Worm (Caenorhabditis elegans) whole organism, mixed stage, embryonic: ENCODE results near the gene C13C4.7.

Source experiments
- M03D4.4 ChIP-seq: sonication (generic microtip); optimal IDR thresholded peaks from 2 replicates; lab custom pipeline; 2017; ENCODE audit warnings: mild to moderate bottlenecking, missing genetic modification characterization, missing compliant biosample characterization
- bed-3 ChIP-seq: fragments of 200-800 bp; sonication (Bioruptor generic); optimal IDR thresholded peaks from 3 replicates; lab custom pipeline; 2018; ENCODE audit warnings: mild to moderate bottlenecking, missing genetic modification characterization, moderate library complexity, missing compliant biosample characterization
- blmp-1 ChIP-seq: fragments of 150-350 bp; optimal IDR thresholded peaks from 2 replicates; lab custom pipeline; 2014; ENCODE audit warnings: missing biosample characterization, missing genetic modification characterization
- ceh-39 ChIP-seq: fragments of 150-350 bp; optimal IDR thresholded peaks from 2 replicates; lab custom pipeline; 2014; ENCODE audit warnings: missing biosample characterization, missing genetic modification characterization
- ceh-43 ChIP-seq: fragments of 200-800 bp; sonication (Bioruptor generic); optimal IDR thresholded peaks from 2 replicates; lab custom pipeline; 2018; ENCODE audit warnings: mild to moderate bottlenecking, missing genetic modification characterization, moderate library complexity, missing compliant biosample characterization
- ceh-83 ChIP-seq: fragments of 200-800 bp; sonication (Bioruptor generic); optimal IDR thresholded peaks from 2 replicates; lab custom pipeline; 2018; ENCODE audit warnings: mild to moderate bottlenecking, missing genetic modification characterization, missing compliant biosample characterization
- ces-1 ChIP-seq: fragments of 150-350 bp; optimal IDR thresholded peaks from 2 replicates; lab custom pipeline; 2014; ENCODE audit warnings: missing biosample characterization, missing genetic modification reagents, missing genetic modification characterization
- cnd-1 ChIP-seq: fragments of 200-800 bp; sonication (Bioruptor generic); optimal IDR thresholded peaks from 2 replicates; lab custom pipeline; 2018; ENCODE audit warnings: mild to moderate bottlenecking, missing genetic modification characterization, missing compliant biosample characterization
- drap-1 ChIP-seq: fragments of 200-800 bp; sonication (Bioruptor generic); optimal IDR thresholded peaks from 3 replicates; lab custom pipeline; 2018; ENCODE audit warnings: mild to moderate bottlenecking, missing genetic modification characterization, missing compliant biosample characterization
- elt-1 ChIP-seq: sonication (generic microtip); optimal IDR thresholded peaks from 2 replicates; lab custom pipeline; 2017; ENCODE audit warnings: missing genetic modification characterization, mild to moderate bottlenecking, missing compliant biosample characterization, antibody characterized with exemption, moderate library complexity, borderline replicate concordance; ENCODE audit not compliant: insufficient read depth
- elt-3 ChIP-seq: fragments of 150-350 bp; optimal IDR thresholded peaks from 2 replicates; lab custom pipeline; 2014; ENCODE audit warnings: missing biosample characterization, missing genetic modification characterization
- flh-1 ChIP-seq: fragments of 200-800 bp; sonication (Bioruptor generic); optimal IDR thresholded peaks from 2 replicates; lab custom pipeline; 2018; ENCODE audit warnings: mild to moderate bottlenecking, missing genetic modification characterization, moderate library complexity, missing compliant biosample characterization
- ham-2 ChIP-seq: fragments of 200-800 bp; sonication (Bioruptor generic); optimal IDR thresholded peaks from 2 replicates; lab custom pipeline; 2018; ENCODE audit warnings: mild to moderate bottlenecking, missing genetic modification characterization, missing compliant biosample characterization
- hlh-1 ChIP-seq: fragments of 150-350 bp; optimal IDR thresholded peaks from 2 replicates; lab custom pipeline; 2014; ENCODE audit warnings: missing biosample characterization, missing genetic modification reagents, missing genetic modification characterization
- lin-32 ChIP-seq: fragments of 200-800 bp; sonication (Bioruptor generic); optimal IDR thresholded peaks from 2 replicates; lab custom pipeline; 2018; ENCODE audit warnings: mild to moderate bottlenecking, missing genetic modification characterization, missing compliant biosample characterization
- lsy-2 ChIP-seq: fragments of 150-350 bp; optimal IDR thresholded peaks from 2 replicates; lab custom pipeline; 2014; ENCODE audit warnings: missing biosample characterization, missing genetic modification characterization
- mab-5 ChIP-seq: fragments of 150-350 bp; optimal IDR thresholded peaks from 2 replicates; lab custom pipeline; 2014; ENCODE audit warnings: missing biosample characterization, missing genetic modification characterization
- mep-1 ChIP-seq: fragments of 150-350 bp; optimal IDR thresholded peaks from 2 replicates; lab custom pipeline; 2017; ENCODE audit warnings: missing biosample characterization, missing genetic modification reagents, missing genetic modification characterization, inconsistent platforms
- mls-2 ChIP-seq: sonication (generic microtip); optimal IDR thresholded peaks from 2 replicates; lab custom pipeline; 2016; ENCODE audit warnings: mild to moderate bottlenecking, missing genetic modification characterization, moderate library complexity, missing compliant biosample characterization
- nhr-12 ChIP-seq: fragments of 150-350 bp; optimal IDR thresholded peaks from 2 replicates; lab custom pipeline; 2014; ENCODE audit warnings: missing biosample characterization, missing genetic modification characterization
- nhr-2 ChIP-seq: fragments of 150-350 bp; optimal IDR thresholded peaks from 2 replicates; lab custom pipeline; 2014; ENCODE audit warnings: missing biosample characterization, missing genetic modification characterization
- nhr-237 ChIP-seq: fragments of 150-350 bp; optimal IDR thresholded peaks from 2 replicates; lab custom pipeline; 2014; ENCODE audit warnings: missing biosample characterization, missing genetic modification characterization
- nhr-28 ChIP-seq: fragments of 150-350 bp; optimal IDR thresholded peaks from 2 replicates; lab custom pipeline; 2014; ENCODE audit warnings: missing biosample characterization, missing genetic modification characterization
- nhr-76 ChIP-seq: sonication (generic microtip); optimal IDR thresholded peaks from 2 replicates; lab custom pipeline; 2017; ENCODE audit warnings: missing biosample characterization, missing genetic modification characterization
- pha-4 ChIP-seq: fragments of 150-350 bp; optimal IDR thresholded peaks from 2 replicates; lab custom pipeline; 2018; ENCODE audit warnings: missing biosample characterization, missing genetic modification reagents, missing genetic modification characterization
- sem-2 ChIP-seq: fragments of 200-800 bp; sonication (Bioruptor generic); optimal IDR thresholded peaks from 2 replicates; lab custom pipeline; 2018; ENCODE audit warnings: mild to moderate bottlenecking, missing genetic modification characterization, missing compliant biosample characterization
- snpc-4 ChIP-seq: fragments of 150-350 bp; optimal IDR thresholded peaks from 2 replicates; lab custom pipeline; 2014; ENCODE audit warnings: missing biosample characterization, missing genetic modification characterization
- sptf-1 ChIP-seq: sonication (generic microtip); optimal IDR thresholded peaks from 2 replicates; lab custom pipeline; 2017; ENCODE audit warnings: mild to moderate bottlenecking, missing genetic modification characterization, moderate library complexity, missing compliant biosample characterization
- tbx-8 ChIP-seq: fragments of 200-800 bp; sonication (Bioruptor generic); optimal IDR thresholded peaks from 2 replicates; lab custom pipeline; 2018; ENCODE audit warnings: mild to moderate bottlenecking, missing genetic modification characterization, moderate library complexity, missing compliant biosample characterization
- unc-39 ChIP-seq: fragments of 150-350 bp; optimal IDR thresholded peaks from 2 replicates; lab custom pipeline; 2014; ENCODE audit warnings: missing biosample characterization, missing genetic modification characterization
- unc-62 ChIP-seq: fragments of 150-350 bp; optimal IDR thresholded peaks from 2 replicates; lab custom pipeline; 2014; ENCODE audit warnings: missing biosample characterization, missing genetic modification reagents, missing genetic modification characterization
- zip-8 ChIP-seq: fragments of 150-350 bp; optimal IDR thresholded peaks from 2 replicates; lab custom pipeline; 2014; ENCODE audit warnings: missing biosample characterization, missing genetic modification characterization
- ztf-11 ChIP-seq: fragments of 150-350 bp; optimal IDR thresholded peaks from 2 replicates; lab custom pipeline; 2014; ENCODE audit warnings: missing biosample characterization, missing genetic modification characterization

C13C4.7 gene

DNA sequence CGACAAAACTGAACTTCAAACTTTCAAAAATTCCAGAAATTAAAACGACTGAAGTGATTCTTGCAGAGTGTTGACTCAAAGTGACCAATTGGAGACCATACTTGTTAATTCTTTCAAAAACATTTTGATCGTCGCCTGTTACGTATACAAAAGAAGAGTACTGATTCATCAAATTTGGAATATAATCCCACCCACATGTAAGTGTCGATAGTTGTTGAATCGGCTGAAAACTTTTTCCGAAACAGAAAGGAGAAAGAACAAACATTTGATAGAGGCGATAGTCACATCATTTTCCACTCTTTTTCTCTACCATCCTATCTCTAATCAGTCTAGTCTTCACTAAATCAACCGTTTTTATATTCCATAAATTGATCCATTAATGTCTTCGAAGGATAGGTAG, 16.4 kb downstream of the C13C4.7 start, which contains the start of gene nhr-153:
TSS of gene nhr-153 (plus strand) at position 301 of the 400 bp plus-strand sequence.
- no peak for TF ChIP-seq ceh-39 (tag; lab: Kevin White, UChicago)
- no peak for TF ChIP-seq cnd-1 (tag; lab: Kevin White, UChicago)
- TF ChIP-seq nhr-76, result no peak
- no peak for TF ChIP-seq mab-5
- no peak for TF ChIP-seq bed-3 (GFP tag; lab: Kevin White, UChicago)
- no peak for TF ChIP-seq pha-4
- TF ChIP-seq drap-1, result no peak
- TF ChIP-seq flh-1, result no peak
- no peak for TF ChIP-seq mls-2 (tag; lab: Kevin White, UChicago)
- no peak for TF ChIP-seq unc-62 (GFP tag; lab: Kevin White, UChicago)
- TF ChIP-seq hlh-1 (tag; lab: Kevin White, UChicago), result no peak
- no peak for TF ChIP-seq M03D4.4 (tag; lab: Kevin White, UChicago)
- no peak for TF ChIP-seq snpc-4 (tag; lab: Kevin White, UChicago)
- TF ChIP-seq ztf-11 (tag; lab: Kevin White, UChicago), result no peak
- TF ChIP-seq elt-1 (tag; lab: Kevin White, UChicago), result no peak
- no peak for TF ChIP-seq ceh-83 (GFP tag; lab: Kevin White, UChicago)
- no peak for TF ChIP-seq nhr-28 (tag; lab: Kevin White, UChicago)
- no peak for TF ChIP-seq nhr-237 (tag; lab: Kevin White, UChicago)
- no peak for TF ChIP-seq nhr-12
- no peak for TF ChIP-seq zip-8 (tag; lab: Kevin White, UChicago)

DNA sequence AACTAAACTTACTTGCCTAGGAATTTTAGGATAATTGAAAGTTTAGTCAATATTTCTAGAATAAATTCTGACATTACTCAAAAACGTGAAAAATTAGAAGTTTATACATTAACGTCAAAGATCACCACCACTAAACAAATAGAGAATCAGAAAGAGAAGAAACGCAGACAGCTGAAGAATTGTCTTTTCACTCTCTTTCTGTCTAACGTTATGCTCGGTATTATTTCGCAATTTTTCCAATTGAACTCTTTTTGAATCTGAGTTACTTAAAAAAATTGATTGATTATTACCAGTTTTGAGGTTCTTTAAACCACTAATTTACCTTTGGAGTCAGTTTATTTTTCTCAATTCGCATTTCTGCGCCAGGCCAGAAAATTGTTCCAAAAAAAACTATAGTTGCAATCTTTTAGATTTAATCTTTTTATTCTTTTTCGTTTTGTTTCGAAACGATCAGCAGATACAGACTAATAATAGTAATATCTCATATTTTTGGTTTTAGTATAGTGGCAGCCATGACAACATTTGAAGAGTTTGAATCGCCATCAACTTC, 19.4 kb downstream of the C13C4.7 start, which contains the start of gene nhr-154:
TSS of gene nhr-154 (plus strand) at position 500 of the 550 bp plus-strand sequence.
- no peak for TF ChIP-seq pha-4
- TF ChIP-seq nhr-237 (tag; lab: Kevin White, UChicago), result peak; percentile 27
- TF ChIP-seq mep-1 (tag; lab: Kevin White, UChicago), result no peak
- TF ChIP-seq ztf-11 (tag; lab: Kevin White, UChicago), result no peak
- no peak for TF ChIP-seq lsy-2 (tag; lab: Kevin White, UChicago)
- TF ChIP-seq, all 35 proteins: peak for 1

DNA sequence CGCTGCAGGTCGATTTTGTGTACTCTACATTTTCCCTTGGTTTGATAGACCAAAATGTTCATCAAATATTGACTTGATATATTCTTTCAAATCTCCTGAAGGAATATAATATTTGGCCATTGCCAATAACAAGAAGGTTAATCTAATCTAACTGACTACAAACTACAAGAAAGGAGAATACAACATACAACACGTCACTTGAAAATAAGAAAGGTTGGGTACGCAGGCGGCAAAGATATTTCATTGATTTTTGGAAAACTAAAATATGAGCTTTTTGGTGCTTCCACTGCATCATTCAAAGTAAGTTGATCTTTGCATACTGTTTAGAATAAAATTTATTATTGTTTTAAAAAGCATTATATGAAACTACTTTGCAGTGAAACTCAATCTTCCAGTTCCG, 22.2 kb downstream of the C13C4.7 start, which contains the start of gene nhr-209:
TSS of gene nhr-209 (plus strand) at position 27 of the 400 bp plus-strand sequence.
- TF ChIP-seq drap-1, result no peak
- TF ChIP-seq pha-4, result no peak
- TF ChIP-seq mab-5, result no peak
- TF ChIP-seq elt-1 (tag; lab: Kevin White, UChicago), result no peak
- TF ChIP-seq nhr-76, result no peak
- no peak for TF ChIP-seq tbx-8
- TF ChIP-seq blmp-1 (tag; lab: Kevin White, UChicago), result no peak
- TF ChIP-seq sptf-1 (tag; lab: Kevin White, UChicago), result no peak
- TF ChIP-seq elt-3, result no peak
- no peak for TF ChIP-seq nhr-237 (tag; lab: Kevin White, UChicago)
- TF ChIP-seq lin-32, result no peak
- no peak for TF ChIP-seq sem-2
- TF ChIP-seq nhr-2 (tag; lab: Kevin White, UChicago), result no peak
- no peak for TF ChIP-seq ces-1 (GFP tag; lab: Kevin White, UChicago)
- TF ChIP-seq unc-62 (GFP tag; lab: Kevin White, UChicago), result no peak
- no peak for TF ChIP-seq ceh-43 (GFP tag; lab: Kevin White, UChicago)

DNA sequence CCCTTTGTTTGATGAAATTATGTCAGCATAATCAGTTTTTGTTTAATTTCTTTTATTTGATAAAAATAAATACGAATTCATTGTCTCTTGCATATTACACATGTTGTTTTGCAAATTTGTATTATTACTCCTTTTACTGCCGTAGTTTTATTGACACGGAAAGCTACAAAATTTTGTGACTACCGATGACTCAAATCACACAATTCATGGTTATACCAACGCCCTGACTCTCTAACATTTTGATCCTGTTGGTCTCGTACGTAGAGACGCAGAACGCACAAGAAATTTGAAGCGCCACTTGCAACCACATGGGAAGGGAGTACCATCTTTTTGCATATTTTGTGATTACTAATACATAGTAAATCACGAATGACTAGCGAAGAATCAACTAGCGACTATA, 24.4 kb downstream of the C13C4.7 start, which contains the start of gene nhr-207:
TSS of gene nhr-207 (plus strand) at position 282 of the 400 bp plus-strand sequence.
- TF ChIP-seq unc-39 (tag; lab: Kevin White, UChicago) (no peak), ces-1 (GFP tag; lab: Kevin White, UChicago) (peak; percentile 28)
- TF ChIP-seq, all 35 proteins: peak for 1

DNA sequence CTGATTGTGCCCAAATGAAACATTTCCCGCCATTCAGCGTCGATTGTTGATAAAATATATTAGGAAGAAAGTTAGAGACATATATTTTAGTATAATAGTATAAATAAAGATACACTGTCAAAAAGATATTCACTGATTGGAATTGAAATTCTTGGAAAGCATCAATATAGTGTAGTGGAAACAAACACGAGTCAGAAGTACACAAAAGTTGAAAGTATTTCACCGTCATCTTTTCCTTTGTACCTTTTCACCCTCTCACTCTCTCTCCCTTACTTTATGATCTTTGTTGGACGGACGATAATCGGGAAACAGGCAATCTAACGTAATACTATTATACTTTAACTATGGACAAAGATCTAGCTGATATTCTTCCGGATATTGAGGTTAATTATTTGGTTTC, 26.3 kb downstream of the C13C4.7 start, which contains the start of gene nhr-208:
TSS of gene nhr-208 (plus strand) at position 288 of the 400 bp plus-strand sequence.
- TF ChIP-seq cnd-1 (tag; lab: Kevin White, UChicago), result no peak
- TF ChIP-seq elt-3, result no peak
- no peak for TF ChIP-seq unc-39 (tag; lab: Kevin White, UChicago)
- TF ChIP-seq drap-1, result no peak
- no peak for TF ChIP-seq zip-8 (tag; lab: Kevin White, UChicago)
- TF ChIP-seq ham-2 (GFP tag; lab: Kevin White, UChicago), result no peak
- TF ChIP-seq nhr-12, result no peak
- TF ChIP-seq elt-1 (tag; lab: Kevin White, UChicago), result peak; percentile 42
